Fruit fly (Drosophila melanogaster) whole organism, embryonic: ENCODE data around the gene cic.

Experiments
- Awh ChIP-seq: fragments of 200-800 bp; sonication (Bioruptor generic); IDR thresholded peaks from 2 replicates; pipeline ENCODE4, ENCODE4 v1.3.6; 2022; ENCODE audit warnings: missing biosample characterization, missing genetic modification characterization
- CG10274 ChIP-seq: fragments of 200-800 bp; sonication (Bioruptor generic); optimal IDR thresholded peaks from 3 replicates; lab custom pipeline; 2017; ENCODE audit warnings: missing biosample characterization, mild to moderate bottlenecking, missing genetic modification characterization
- CG10321 ChIP-seq: fragments of 200-800 bp; sonication (Bioruptor generic); IDR thresholded peaks from 2 replicates; pipeline ENCODE4 v1.3.6; 2022; ENCODE audit warnings: missing biosample characterization, missing genetic modification characterization
- CG10979 ChIP-seq: fragments of 200-800 bp; sonication (Bioruptor generic); optimal IDR thresholded peaks from 2 replicates; lab custom pipeline; 2018; ENCODE audit warnings: missing biosample characterization, mild to moderate bottlenecking, missing genetic modification characterization, moderate library complexity
- CG13424 ChIP-seq: fragments of 200-800 bp; sonication (Bioruptor generic); optimal IDR thresholded peaks from 2 replicates; lab custom pipeline; 2019; ENCODE audit warnings: missing biosample characterization, mild to moderate bottlenecking, missing genetic modification characterization, moderate library complexity
- CG13775 ChIP-seq: fragments of 200-800 bp; sonication (Bioruptor generic); optimal IDR thresholded peaks from 3 replicates; lab custom pipeline; 2017; ENCODE audit warnings: missing biosample characterization, mild to moderate bottlenecking, missing genetic modification characterization
- CG15479 ChIP-seq: fragments of 200-800 bp; sonication (Bioruptor generic); optimal IDR thresholded peaks from 3 replicates; lab custom pipeline; 2019; ENCODE audit warnings: missing biosample characterization, mild to moderate bottlenecking, missing genetic modification characterization, moderate library complexity
- CG1832 ChIP-seq: fragments of 200-800 bp; sonication (Bioruptor generic); optimal IDR thresholded peaks from 2 replicates; lab custom pipeline; 2017; ENCODE audit warnings: missing biosample characterization, mild to moderate bottlenecking, missing genetic modification characterization, inconsistent platforms
- CG3163 ChIP-seq: fragments of 200-800 bp; sonication (Bioruptor generic); optimal IDR thresholded peaks from 3 replicates; lab custom pipeline; 2016; ENCODE audit warnings: missing biosample characterization, missing genetic modification characterization
- CG32532 ChIP-seq: fragments of 200-800 bp; sonication (Bioruptor generic); IDR thresholded peaks from 2 replicates; pipeline ENCODE4 v1.3.6; 2022; ENCODE audit warnings: missing biosample characterization, missing genetic modification characterization
- CG32772 ChIP-seq: fragments of 200-800 bp; sonication (Bioruptor generic); IDR thresholded peaks from 2 replicates; pipeline ENCODE4 v1.3.6; 2022; ENCODE audit warnings: missing biosample characterization, missing genetic modification characterization
- CG5953 ChIP-seq: fragments of 200-800 bp; sonication (Bioruptor generic); IDR thresholded peaks from 2 replicates; pipeline ENCODE4 v1.3.6; 2022; ENCODE audit warnings: missing biosample characterization, missing genetic modification characterization
- CG7928 ChIP-seq: fragments of 200-800 bp; sonication (Bioruptor generic); optimal IDR thresholded peaks from 2 replicates; lab custom pipeline; 2017; ENCODE audit warnings: missing biosample characterization, mild to moderate bottlenecking, missing genetic modification characterization
- ERR ChIP-seq: fragments of 200-800 bp; sonication (Bioruptor generic); optimal IDR thresholded peaks from 2 replicates; lab custom pipeline; 2016; ENCODE audit warnings: missing biosample characterization, missing genetic modification characterization
- Hand ChIP-seq: fragments of 200-800 bp; sonication (Bioruptor generic); optimal IDR thresholded peaks from 2 replicates; lab custom pipeline; 2017; ENCODE audit warnings: mild to moderate bottlenecking, missing biosample characterization, missing genetic modification reagents, missing genetic modification characterization
- Hr3 ChIP-seq: fragments of 200-800 bp; sonication (Bioruptor generic); optimal IDR thresholded peaks from 3 replicates; lab custom pipeline; 2016; ENCODE audit warnings: missing biosample characterization, missing genetic modification characterization
- Hr78 ChIP-seq, 2 experiments: fragments of 200-800 bp in 1 of 2; fragments of >200 bp in 1 of 2; sonication (Bioruptor generic) in 1 of 2; optimal IDR thresholded peaks; 2 replicates each; lab custom pipeline; 2017 to 2019; ENCODE audit warnings: missing biosample characterization in 2 of 2, missing genetic modification characterization in 2 of 2, mild to moderate bottlenecking in 1 of 2, moderate library complexity in 1 of 2
- NC2β ChIP-seq: fragments of 200-800 bp; sonication (Bioruptor generic); optimal IDR thresholded peaks from 2 replicates; lab custom pipeline; 2016; ENCODE audit warnings: missing biosample characterization, missing genetic modification characterization
- Opbp ChIP-seq: fragments of 200-800 bp; sonication (Bioruptor generic); IDR thresholded peaks from 3 replicates; pipeline ENCODE4 v1.3.6; 2022; ENCODE audit warnings: missing biosample characterization, missing genetic modification characterization; ENCODE audit not compliant: partially characterized antibody
- Poxn ChIP-seq: fragments of 200-800 bp; sonication (Bioruptor generic); IDR thresholded peaks from 2 replicates; pipeline ENCODE4 v1.3.6; 2022; ENCODE audit warnings: missing biosample characterization, missing genetic modification characterization
- Sry-δ ChIP-seq: fragments of 200-800 bp; sonication (Bioruptor generic); optimal IDR thresholded peaks from 2 replicates; lab custom pipeline; 2016; ENCODE audit warnings: missing biosample characterization, missing genetic modification characterization
- Stat92E ChIP-seq, 3 experiments: fragments of >200 bp in 2 of 3; fragments of 200-800 bp in 1 of 3; sonication (Bioruptor generic) in 1 of 3; optimal IDR thresholded peaks; 2 replicates each; lab custom pipeline; 2017 to 2019; ENCODE audit warnings: missing biosample characterization in 3 of 3, missing genetic modification characterization in 3 of 3, mild to moderate bottlenecking in 1 of 3, moderate library complexity in 1 of 3
- Usf ChIP-seq: fragments of 200-800 bp; sonication (Bioruptor generic); optimal IDR thresholded peaks from 2 replicates; lab custom pipeline; 2017; ENCODE audit warnings: missing genotype, missing biosample characterization, missing genetic modification characterization
- abd-A ChIP-seq: fragments of 200-800 bp; sonication (Bioruptor generic); optimal IDR thresholded peaks from 3 replicates; lab custom pipeline; 2019; ENCODE audit warnings: missing biosample characterization, mild to moderate bottlenecking, missing genetic modification characterization, moderate library complexity
- aop ChIP-seq: fragments of 200-800 bp; sonication (Bioruptor generic); IDR thresholded peaks from 2 replicates; pipeline ENCODE4 v1.3.6; 2022; ENCODE audit warnings: missing biosample characterization, missing genetic modification characterization
- corto ChIP-seq: fragments of 200-800 bp; sonication (Bioruptor generic); optimal IDR thresholded peaks from 2 replicates; lab custom pipeline; 2016; ENCODE audit warnings: missing biosample characterization, mild to moderate bottlenecking, missing genetic modification characterization, moderate library complexity
- crol ChIP-seq: fragments of 200-800 bp; sonication (Bioruptor generic); IDR thresholded peaks from 2 replicates; pipeline ENCODE4 v1.3.6; 2022; ENCODE audit warnings: missing biosample characterization, missing genetic modification characterization
- dan ChIP-seq: fragments of 200-800 bp; sonication (Bioruptor generic); IDR thresholded peaks from 2 replicates; pipeline ENCODE4 v1.3.6; 2022; ENCODE audit warnings: missing biosample characterization, missing genetic modification characterization
- fd96Cb ChIP-seq: fragments of 200-800 bp; sonication (Bioruptor generic); optimal IDR thresholded peaks from 2 replicates; lab custom pipeline; 2018; ENCODE audit warnings: missing biosample characterization, mild to moderate bottlenecking, missing genetic modification characterization, moderate library complexity
- gsb ChIP-seq: fragments of 200-800 bp; sonication (Bioruptor generic); IDR thresholded peaks from 2 replicates; pipeline ENCODE4 v1.3.6; 2022; ENCODE audit warnings: missing biosample characterization, missing genetic modification characterization
- gsb-n ChIP-seq: fragments of 200-800 bp; sonication (Bioruptor generic); optimal IDR thresholded peaks from 3 replicates; lab custom pipeline; 2018; ENCODE audit warnings: missing biosample characterization, mild to moderate bottlenecking, missing genetic modification characterization
- kah ChIP-seq: fragments of 200-800 bp; sonication (Bioruptor generic); optimal IDR thresholded peaks from 2 replicates; lab custom pipeline; 2018; ENCODE audit warnings: missing biosample characterization, mild to moderate bottlenecking, missing genetic modification characterization
- nerfin-1 ChIP-seq: fragments of 200-800 bp; sonication (Bioruptor generic); optimal IDR thresholded peaks from 3 replicates; lab custom pipeline; 2019; ENCODE audit warnings: missing biosample characterization, mild to moderate bottlenecking, missing genetic modification characterization, moderate library complexity
- oc ChIP-seq: fragments of 200-800 bp; sonication (Bioruptor generic); optimal IDR thresholded peaks from 2 replicates; lab custom pipeline; 2018; ENCODE audit warnings: missing biosample characterization, mild to moderate bottlenecking, missing genetic modification characterization, moderate library complexity
- pros ChIP-seq: fragments of 200-800 bp; sonication (Bioruptor generic); optimal IDR thresholded peaks from 3 replicates; lab custom pipeline; 2019; ENCODE audit warnings: missing biosample characterization, mild to moderate bottlenecking, missing genetic modification characterization, moderate library complexity
- sens-2 ChIP-seq: fragments of 200-800 bp; sonication (Bioruptor generic); IDR thresholded peaks from 2 replicates; pipeline ENCODE4 v1.3.6; 2022; ENCODE audit warnings: missing biosample characterization, missing genetic modification characterization
- slbo ChIP-seq: fragments of 200-800 bp; sonication (Bioruptor generic); IDR thresholded peaks from 2 replicates; pipeline ENCODE4 v1.3.6; 2022; ENCODE audit warnings: missing biosample characterization, missing genetic modification characterization
- sna ChIP-seq: fragments of 200-800 bp; sonication (Bioruptor generic); IDR thresholded peaks from 2 replicates; pipeline ENCODE4 v1.3.6; 2022; ENCODE audit warnings: missing biosample characterization, missing genetic modification characterization; ENCODE audit not compliant: partially characterized antibody
- tin ChIP-seq: fragments of 200-800 bp; sonication (Bioruptor generic); optimal IDR thresholded peaks from 3 replicates; lab custom pipeline; 2016; ENCODE audit warnings: missing biosample characterization, missing genetic modification characterization
- tll ChIP-seq, 2 experiments: fragments of 200-800 bp in 1 of 2; fragments of >200 bp in 1 of 2; sonication (Bioruptor generic) in 1 of 2; optimal IDR thresholded peaks; 2 replicates each; lab custom pipeline; 2017 to 2019; ENCODE audit warnings: missing biosample characterization in 2 of 2, missing genetic modification characterization in 2 of 2, mild to moderate bottlenecking in 1 of 2, moderate library complexity in 1 of 2
- unc-4 ChIP-seq: fragments of 200-800 bp; sonication (Bioruptor generic); IDR thresholded peaks from 2 replicates; pipeline ENCODE4 v1.3.6; 2022; ENCODE audit warnings: missing biosample characterization, missing genetic modification characterization; ENCODE audit not compliant: partially characterized antibody
- vvl ChIP-seq: fragments of 200-800 bp; sonication (Bioruptor generic); IDR thresholded peaks from 2 replicates; pipeline ENCODE4 v1.3.6; 2022; ENCODE audit warnings: missing biosample characterization, missing genetic modification characterization
- wor ChIP-seq: fragments of 200-800 bp; sonication (Bioruptor generic); IDR thresholded peaks from 2 replicates; pipeline ENCODE4 v1.3.6; 2022; ENCODE audit warnings: missing biosample characterization, missing genetic modification characterization
- zen ChIP-seq: fragments of 200-800 bp; sonication (Bioruptor generic); optimal IDR thresholded peaks from 3 replicates; lab custom pipeline; 2018; ENCODE audit warnings: missing biosample characterization, mild to moderate bottlenecking, missing genetic modification characterization, moderate library complexity

The cic gene

DNA sequence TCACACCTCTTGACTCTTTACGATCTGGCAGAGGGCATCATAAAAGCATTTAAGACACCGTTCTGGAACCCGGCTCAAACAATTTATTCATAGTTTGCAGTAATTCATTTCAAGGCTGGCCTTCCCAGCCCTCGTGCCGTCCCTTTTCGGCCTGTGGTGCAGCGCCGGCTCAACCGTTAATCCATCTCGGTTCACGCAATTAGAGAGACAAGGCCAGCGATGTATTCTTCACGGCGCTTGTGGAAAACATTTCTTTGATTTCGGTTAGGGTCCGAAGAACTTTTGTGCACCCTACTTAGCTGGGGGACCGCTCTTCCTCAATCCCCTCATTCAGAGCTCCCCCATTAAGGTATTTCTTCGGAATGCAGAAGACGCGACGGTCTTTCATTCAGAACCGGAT lies 38.5 kb downstream of the cic start (continued):
- TF ChIP-seq gsb-n (no peak), Opbp (GFP tag; lab: Robert Waterston, UW) (no peak), Hand (GFP tag; lab: Kevin White, UChicago) (no peak), CG7928 (GFP tag; lab: Kevin White, UChicago) (no peak), CG32772 (GFP tag; lab: Robert Waterston, UW) (no peak), fd96Cb (no peak), CG32532 (no peak), CG5953 (GFP tag; lab: Robert Waterston, UW) (no peak), tin (GFP tag; lab: Kevin White, UChicago) (no peak), CG15479 (GFP tag; lab: Kevin White, UChicago) (peak; percentile 43), CG10979 (no peak), CG13424 (tag; lab: Kevin White, UChicago) (no peak), Poxn (GFP tag; lab: Robert Waterston, UW) (no peak), abd-A (peak; percentile 70), nerfin-1 (tag; lab: Kevin White, UChicago) (no peak), wor (no peak), Sry-δ (GFP tag; lab: Kevin White, UChicago) (no peak), Hr78 (GFP tag; optimal IDR thresholded peaks at IDR 0.05; lab: Kevin White, UChicago) (peak in 1 of 2 experiments; percentile 86), Stat92E (GFP tag; optimal IDR thresholded peaks at IDR 0.05; lab: Kevin White, UChicago) (peak in 1 of 3 experiments; percentile 62), crol (GFP tag; lab: Robert Waterston, UW) (peak; percentile 47; the same call in 1 of the 2 replicates), kah (GFP tag; lab: Kevin White, UChicago) (no peak), NC2β (GFP tag; lab: Kevin White, UChicago) (no peak), dan (GFP tag; lab: Robert Waterston, UW) (no peak), sna (GFP tag; lab: Robert Waterston, UW) (no peak), CG3163 (GFP tag; lab: Kevin White, UChicago) (no peak), vvl (peak; percentile 33; the same call in 1 of the 2 replicates), CG1832 (peak; percentile 70), CG10274 (GFP tag; lab: Kevin White, UChicago) (peak; percentile 84), ERR (GFP tag; lab: Kevin White, UChicago) (no peak), zen (tag; lab: Kevin White, UChicago) (peak; percentile 81), aop (GFP tag; lab: Robert Waterston, UW) (no peak), oc (tag; lab: Kevin White, UChicago) (peak; percentile 82), corto (GFP tag; lab: Kevin White, UChicago) (no peak), gsb (GFP tag; lab: Robert Waterston, UW) (no peak), slbo (GFP tag; lab: Robert Waterston, UW) (no peak), unc-4 (GFP tag; lab: Robert Waterston, UW) (no peak), Usf (no peak), Awh (GFP tag; lab: Robert Waterston, UW) (0 out of 2 replicates have a peak, but pooled peaks have one; percentile 23), CG13775 (GFP tag; lab: Kevin White, UChicago) (no peak), pros (peak; percentile 71), sens-2 (GFP tag; lab: Robert Waterston, UW) (no peak), CG10321 (peak; percentile 50), tll (GFP tag; optimal IDR thresholded peaks at IDR 0.05; lab: Kevin White, UChicago) (peak in 1 of 2 experiments; percentile 86), Hr3 (GFP tag; lab: Kevin White, UChicago) (no peak)
